Fruit fly (Drosophila melanogaster) whole organism: ENCODE data around the gene CG7168.

Source experiments
- CG8478 ChIP-seq: fragments of >200 bp; optimal IDR thresholded peaks from 2 replicates; lab custom pipeline; 2018; ENCODE audit warnings: inconsistent platforms
- Dll ChIP-seq: fragments of >200 bp; optimal IDR thresholded peaks from 2 replicates; lab custom pipeline; 2017
- EcR ChIP-seq, 2 experiments: fragments of >200 bp; optimal IDR thresholded peaks; 2 replicates each; lab custom pipeline; 2017; ENCODE audit warnings: missing biosample characterization in 2 of 2, missing genetic modification characterization in 2 of 2, missing genetic modification reagents in 2 of 2
- pan ChIP-seq: fragments of >200 bp; optimal IDR thresholded peaks from 2 replicates; lab custom pipeline; 2017
- psq ChIP-seq: fragments of >200 bp; optimal IDR thresholded peaks from 2 replicates; lab custom pipeline; 2017
- usp ChIP-seq: fragments of >200 bp; optimal IDR thresholded peaks from 2 replicates; lab custom pipeline; 2017; ENCODE audit warnings: missing biosample characterization, missing genetic modification characterization, mixed read lengths

The CG7168 gene

dm6 chr3R:18250815-18251214 lies 24.9 kb upstream of the CG7168 start, which contains the start of gene CG18598:
Gene CG18598, plus strand, starts transcription at chr3R:18251115.
- TF ChIP-seq usp (GFP tag; lab: Kevin White, UChicago) (no peak), Dll (lab: Kevin White, UChicago) (no peak), pan (no peak), CG8478 (lab: Kevin White, UChicago) (no peak), psq (lab: Kevin White, UChicago) (no peak), EcR (GFP tag; optimal IDR thresholded peaks at IDR 0.05; lab: Kevin White, UChicago) (no peak)

- TF ChIP-seq pan (no peak), psq (lab: Kevin White, UChicago) (no peak), EcR (GFP tag; optimal IDR thresholded peaks at IDR 0.05; lab: Kevin White, UChicago) (no peak), Dll (lab: Kevin White, UChicago) (no peak), usp (GFP tag; lab: Kevin White, UChicago) (no peak), CG8478 (lab: Kevin White, UChicago) (no peak)
These were observed 23.4 kb upstream of the CG7168 start for dm6 chr3R:18249268-18249667.

DNA sequence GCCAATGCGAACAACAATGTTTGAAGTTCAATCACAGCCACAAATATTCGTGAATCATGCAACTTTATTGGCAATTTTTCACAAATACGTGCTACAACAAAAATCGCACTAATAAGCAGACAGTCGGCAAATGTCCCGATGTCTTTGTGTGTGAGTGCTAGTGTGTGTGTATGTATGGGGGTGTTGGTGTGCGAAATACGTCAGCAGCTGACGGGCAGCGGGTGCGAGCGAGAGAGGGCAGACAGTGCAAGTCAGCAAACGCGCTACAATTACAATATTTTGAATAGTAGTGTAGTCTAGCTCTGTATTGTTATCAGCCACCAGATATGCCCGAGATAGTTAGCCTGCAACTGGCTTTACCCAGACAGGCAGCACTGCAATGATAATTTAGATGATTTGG lies 20.2 kb upstream of the CG7168 start:
- TF ChIP-seq EcR (GFP tag; optimal IDR thresholded peaks at IDR 0.05; lab: Kevin White, UChicago) (no peak), Dll (lab: Kevin White, UChicago) (no peak), CG8478 (lab: Kevin White, UChicago) (no peak), pan (no peak), psq (lab: Kevin White, UChicago) (no peak), usp (GFP tag; lab: Kevin White, UChicago) (no peak)

dm6 chr3R:18245044-18245596 lies 19.2 kb upstream of the CG7168 start:
- TF ChIP-seq pan (no peak), EcR (GFP tag; optimal IDR thresholded peaks at IDR 0.05; lab: Kevin White, UChicago) (no peak), Dll (lab: Kevin White, UChicago) (no peak), usp (GFP tag; lab: Kevin White, UChicago) (no peak), psq (lab: Kevin White, UChicago) (no peak), CG8478 (lab: Kevin White, UChicago) (no peak)

- TF ChIP-seq psq (lab: Kevin White, UChicago) (no peak), Dll (lab: Kevin White, UChicago) (peak; percentile 93), EcR (GFP tag; optimal IDR thresholded peaks at IDR 0.05; lab: Kevin White, UChicago) (peak in 1 of 2 experiments; percentile 79), usp (GFP tag; lab: Kevin White, UChicago) (no peak), CG8478 (lab: Kevin White, UChicago) (peak; percentile 89), pan (no peak)
These were observed 18.5 kb upstream of the CG7168 start for dm6 chr3R:18244171-18245043.

DNA sequence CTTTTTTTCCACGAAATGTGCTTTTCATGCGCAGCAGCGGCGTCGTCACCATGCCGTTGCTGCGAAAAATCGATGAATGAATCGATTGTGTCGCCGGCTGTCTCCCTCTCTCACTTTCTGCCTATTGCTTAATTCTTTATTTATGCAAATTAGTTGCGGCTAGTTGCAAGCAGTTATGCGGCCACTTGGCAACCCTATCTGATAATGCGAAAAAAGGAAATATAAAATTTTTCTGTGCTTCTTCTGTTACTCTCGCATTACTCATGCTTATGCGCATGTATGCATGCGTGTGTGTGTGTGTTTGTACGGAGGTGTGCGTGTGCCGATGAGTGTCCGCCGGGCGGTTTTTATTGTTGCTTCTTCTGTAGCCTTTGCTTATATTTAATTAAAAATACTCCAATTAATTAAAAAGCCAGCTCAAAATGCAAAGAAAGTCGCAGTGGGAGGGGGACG lies 17.9 kb upstream of the CG7168 start:
- TF ChIP-seq psq (lab: Kevin White, UChicago) (no peak), Dll (lab: Kevin White, UChicago) (no peak), EcR (GFP tag; optimal IDR thresholded peaks at IDR 0.05; lab: Kevin White, UChicago) (no peak), usp (GFP tag; lab: Kevin White, UChicago) (no peak), pan (no peak), CG8478 (lab: Kevin White, UChicago) (no peak)

dm6 chr3R:18243000-18243399 lies 17.1 kb upstream of the CG7168 start:
- TF ChIP-seq usp (GFP tag; lab: Kevin White, UChicago) (no peak), EcR (GFP tag; optimal IDR thresholded peaks at IDR 0.05; lab: Kevin White, UChicago) (no peak), pan (no peak), psq (lab: Kevin White, UChicago) (no peak)

DNA sequence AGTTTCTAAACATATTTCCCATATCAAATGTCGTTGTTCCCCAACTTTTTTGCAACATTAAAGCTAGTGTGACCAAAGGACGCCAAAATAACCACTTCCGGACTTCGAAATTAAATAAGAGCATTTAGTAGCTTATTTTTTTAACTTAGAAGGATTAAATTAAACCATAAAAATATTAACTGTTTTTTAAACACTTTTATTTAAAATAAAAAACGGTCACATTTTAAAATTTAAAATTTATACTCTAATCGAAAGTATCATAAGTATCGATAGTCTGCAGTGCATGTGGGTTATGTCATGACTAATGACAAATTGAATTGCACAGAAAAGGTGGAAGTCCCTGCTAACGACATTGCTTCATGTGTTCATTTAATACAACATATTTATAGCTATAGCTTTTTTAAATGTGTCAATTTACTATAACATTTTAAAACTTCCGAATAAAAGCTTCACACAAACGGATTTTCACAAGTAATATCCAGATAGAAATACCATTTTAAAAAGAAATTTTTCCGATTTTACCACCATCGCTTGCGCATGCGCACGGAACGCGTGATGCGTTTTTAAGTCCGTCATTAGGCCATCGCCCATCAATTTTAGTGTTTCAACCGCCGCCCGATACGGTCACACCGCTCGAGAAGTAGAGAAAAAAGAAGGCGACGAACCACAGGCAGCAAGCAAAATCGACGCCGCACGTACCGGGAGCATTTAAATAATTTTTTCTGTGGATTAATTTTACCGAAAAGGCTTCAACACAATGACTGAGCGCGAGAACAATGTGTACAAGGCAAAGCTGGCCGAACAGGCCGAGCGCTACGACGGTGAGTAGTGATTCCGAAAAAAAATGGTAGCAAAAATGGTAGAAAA lies 16.4 kb upstream of the CG7168 start, which contains the start of the genes CG7156 and 14-3-3epsilon:
CG7156 (minus strand) TSS at position 71 of the 867 bp plus-strand sequence.
14-3-3epsilon (plus strand) TSS at position 443 of the 867 bp plus-strand sequence.
- TF ChIP-seq EcR (GFP tag; optimal IDR thresholded peaks at IDR 0.05; lab: Kevin White, UChicago): no peak
- no peak for TF ChIP-seq CG8478 (lab: Kevin White, UChicago)
- no peak for TF ChIP-seq usp (GFP tag; lab: Kevin White, UChicago)
- no peak for TF ChIP-seq pan
- no peak for TF ChIP-seq psq (lab: Kevin White, UChicago)
- no peak for TF ChIP-seq Dll (lab: Kevin White, UChicago)

DNA sequence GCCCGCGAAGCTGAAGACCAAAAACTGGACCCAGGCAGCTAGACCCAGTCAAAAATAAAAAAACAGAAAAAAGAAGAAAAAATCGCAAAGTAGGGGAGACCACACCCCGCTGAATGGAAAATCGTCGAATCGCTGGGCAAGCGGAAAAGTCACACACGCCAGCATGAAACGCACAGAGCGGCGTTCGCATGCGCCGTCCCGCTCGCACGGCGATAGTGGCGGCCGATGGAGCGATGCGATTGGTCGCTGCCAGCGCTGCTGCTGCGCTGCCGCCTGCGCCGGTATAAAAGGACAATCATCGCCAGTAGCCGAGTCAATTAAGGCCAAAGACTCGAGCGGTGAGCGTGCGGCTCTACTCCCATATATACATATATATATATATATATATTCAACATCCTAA lies 10.0 kb upstream of the CG7168 start, which contains the start of gene repo:
repo (plus strand) TSS at position 314 of the 400 bp plus-strand sequence.
- TF ChIP-seq Dll (lab: Kevin White, UChicago) (no peak), usp (GFP tag; lab: Kevin White, UChicago) (no peak), pan (no peak), EcR (GFP tag; optimal IDR thresholded peaks at IDR 0.05; lab: Kevin White, UChicago) (no peak), psq (lab: Kevin White, UChicago) (no peak)

- TF ChIP-seq pan (no peak), CG8478 (lab: Kevin White, UChicago) (no peak), usp (GFP tag; lab: Kevin White, UChicago) (no peak), psq (lab: Kevin White, UChicago) (no peak), Dll (lab: Kevin White, UChicago) (no peak), EcR (GFP tag; optimal IDR thresholded peaks at IDR 0.05; lab: Kevin White, UChicago) (no peak)
These were observed 8.9 kb upstream of the CG7168 start for dm6 chr3R:18234699-18235257.
